Fruit fly (Drosophila melanogaster) whole organism, pupa: Measurements from ENCODE around the gene DIP-alpha.
A peak's percentile ranks its signal among the peaks of the same experiment; 100 is the strongest.

Source experiments
- CG12605 ChIP-seq: fragments of 200-800 bp; sonication (Bioruptor generic); IDR thresholded peaks from 2 replicates; pipeline ENCODE4 v1.3.6; 2022; ENCODE audit warnings: missing biosample characterization, missing genetic modification characterization
- CG14655 ChIP-seq: fragments of 200-800 bp; sonication (Bioruptor generic); optimal IDR thresholded peaks from 3 replicates; lab custom pipeline; 2017; ENCODE audit warnings: mild to moderate bottlenecking, missing biosample characterization, missing genetic modification reagents, missing genetic modification characterization
- CG17806 ChIP-seq: fragments of 200-800 bp; sonication (Bioruptor generic); optimal IDR thresholded peaks from 2 replicates; lab custom pipeline; 2018; ENCODE audit warnings: missing biosample characterization, mild to moderate bottlenecking, missing genetic modification characterization, moderate library complexity
- CG32121 ChIP-seq: fragments of 200-800 bp; sonication (Bioruptor generic); IDR thresholded peaks from 2 replicates; pipeline ENCODE4 v1.3.6; 2022; ENCODE audit warnings: missing biosample characterization, missing genetic modification characterization
- CG4496 ChIP-seq: fragments of 200-800 bp; sonication (Bioruptor generic); IDR thresholded peaks from 3 replicates; pipeline ENCODE4 v1.3.6; 2022; ENCODE audit warnings: missing biosample characterization, missing genetic modification characterization
- CG8159 ChIP-seq: fragments of 200-800 bp; sonication (Bioruptor generic); optimal IDR thresholded peaks from 3 replicates; lab custom pipeline; 2018; ENCODE audit warnings: missing biosample characterization, mild to moderate bottlenecking, missing genetic modification characterization, moderate library complexity
- CG8301 ChIP-seq: fragments of 200-800 bp; sonication (Bioruptor generic); optimal IDR thresholded peaks from 2 replicates; lab custom pipeline; 2018; ENCODE audit warnings: missing biosample characterization, mild to moderate bottlenecking, missing genetic modification characterization
- CG9948 ChIP-seq: fragments of 200-800 bp; sonication (Bioruptor generic); optimal IDR thresholded peaks from 2 replicates; lab custom pipeline; 2018; ENCODE audit warnings: missing biosample characterization, mild to moderate bottlenecking, missing genetic modification characterization, moderate library complexity
- D1 ChIP-seq: fragments of 200-800 bp; sonication (Bioruptor generic); optimal IDR thresholded peaks from 2 replicates; lab custom pipeline; 2018; ENCODE audit warnings: missing biosample characterization, mild to moderate bottlenecking, missing genetic modification characterization, moderate library complexity
- EcR ChIP-seq: fragments of 200-800 bp; sonication (Bioruptor generic); optimal IDR thresholded peaks from 3 replicates; lab custom pipeline; 2019; ENCODE audit warnings: missing biosample characterization, missing genetic modification characterization, mild to moderate bottlenecking, moderate library complexity, missing genetic modification reagents
- Ets98B ChIP-seq: fragments of 200-800 bp; sonication (Bioruptor generic); IDR thresholded peaks from 2 replicates; pipeline ENCODE4 v1.3.6; 2022; ENCODE audit warnings: missing biosample characterization, missing genetic modification characterization
- Pif1A ChIP-seq: fragments of 200-800 bp; sonication (Bioruptor generic); optimal IDR thresholded peaks from 3 replicates; lab custom pipeline; 2016; ENCODE audit warnings: missing biosample characterization, missing genetic modification characterization
- Snoo ChIP-seq: fragments of 200-800 bp; sonication (Bioruptor generic); optimal IDR thresholded peaks from 3 replicates; lab custom pipeline; 2017; ENCODE audit warnings: missing biosample characterization, mild to moderate bottlenecking, missing genetic modification characterization, inconsistent platforms
- fd96Ca ChIP-seq: fragments of 200-800 bp; sonication (Bioruptor generic); IDR thresholded peaks from 3 replicates; pipeline ENCODE4 v1.3.6; 2022; ENCODE audit warnings: missing biosample characterization, missing genetic modification characterization
- rn ChIP-seq: fragments of 200-800 bp; sonication (Bioruptor generic); IDR thresholded peaks from 2 replicates; pipeline ENCODE4 v1.3.6; 2022; ENCODE audit warnings: missing biosample characterization, missing genetic modification characterization

Gene DIP-alpha

DNA sequence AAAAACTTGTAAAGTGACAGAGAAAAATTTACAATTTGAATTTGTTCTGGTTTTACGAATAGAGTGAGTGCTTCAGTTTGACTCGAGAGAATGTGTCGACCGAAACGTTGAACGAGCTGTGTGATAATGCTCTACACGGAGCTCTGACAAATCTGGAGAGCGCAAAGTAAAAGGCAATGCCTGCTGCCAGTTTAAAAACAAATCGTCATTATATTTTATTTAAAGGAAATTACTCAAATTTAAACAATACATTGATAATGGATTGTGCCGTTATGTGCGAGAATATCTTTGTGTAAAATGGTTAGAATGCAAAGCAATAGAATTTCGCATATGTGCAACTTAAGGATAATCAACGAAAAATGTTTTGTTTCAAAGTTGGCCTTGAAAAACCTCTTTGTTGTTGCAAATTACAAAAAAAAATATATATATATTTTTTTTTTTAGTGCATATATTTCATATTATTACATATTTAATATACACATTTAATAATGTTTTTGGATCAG, 111.3 kb downstream of the DIP-alpha start, which contains the start of the genes CG16782 and CG10801:
TSS of gene CG16782 (minus strand) at position 101 of the 503 bp plus-strand sequence.
TSS of gene CG10801 (plus strand) at position 453 of the 503 bp plus-strand sequence.
- TF ChIP-seq fd96Ca (GFP tag; lab: Robert Waterston, UW) (no peak), CG32121 (GFP tag; lab: Robert Waterston, UW) (no peak), CG8301 (no peak), Snoo (tag; lab: Kevin White, UChicago) (no peak), CG8159 (tag; lab: Kevin White, UChicago) (no peak), CG17806 (no peak), CG9948 (tag; lab: Kevin White, UChicago) (no peak)

DNA sequence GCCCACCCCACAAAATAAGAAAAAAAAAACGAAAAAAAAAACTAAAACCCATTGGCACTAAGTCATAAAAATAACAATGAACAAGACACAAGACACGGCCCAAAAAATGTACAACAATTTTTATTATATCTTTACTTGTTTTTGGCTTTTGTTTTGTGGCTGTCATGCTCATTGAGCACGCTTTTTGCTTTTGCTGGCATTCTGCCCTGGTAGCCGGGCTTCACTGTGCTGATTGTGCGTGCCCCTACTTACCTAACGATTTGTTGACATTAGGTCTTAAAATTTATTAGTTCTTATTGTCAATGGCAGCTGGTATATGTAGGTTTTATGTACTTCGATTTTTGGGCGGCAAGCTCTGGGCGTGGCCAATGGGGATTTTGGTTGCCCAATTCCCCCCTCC, 113.0 kb downstream of the DIP-alpha start:
- no peak for TF ChIP-seq rn (GFP tag; lab: Robert Waterston, UW)
- TF ChIP-seq CG8301, result no peak
- TF ChIP-seq D1, result no peak
- TF ChIP-seq CG8159 (tag; lab: Kevin White, UChicago), result no peak
- TF ChIP-seq Ets98B, result no peak
- TF ChIP-seq Pif1A (GFP tag; lab: Kevin White, UChicago), result no peak
- TF ChIP-seq CG9948 (tag; lab: Kevin White, UChicago), result no peak
- no peak for TF ChIP-seq CG14655 (GFP tag; lab: Kevin White, UChicago)
- TF ChIP-seq, all 21 proteins: peak for 0

DNA sequence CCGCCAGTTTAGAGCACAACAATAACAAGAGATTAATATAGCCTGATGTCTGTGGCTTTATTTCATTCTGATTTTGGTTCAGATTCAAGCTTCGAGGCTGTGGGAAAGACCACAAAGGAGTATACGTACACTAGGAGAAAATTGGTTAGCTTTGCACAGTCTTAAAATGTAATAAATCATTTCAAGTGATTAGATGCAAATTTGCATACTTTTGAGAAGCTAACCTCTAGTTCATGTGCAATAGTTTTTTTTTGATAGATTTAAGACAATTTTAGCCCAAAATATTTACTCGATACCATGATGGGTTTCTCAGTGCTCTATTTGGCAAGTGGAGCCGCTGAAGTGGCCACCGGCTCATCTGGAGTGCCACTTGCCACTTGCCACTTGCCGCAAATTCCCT, 113.9 kb downstream of the DIP-alpha start:
- TF ChIP-seq CG4496 (GFP tag; lab: Robert Waterston, UW), result peak; percentile 49; the same call in 2 of the 3 replicates
- peak; percentile 29; the same call in 1 of the 2 replicates for TF ChIP-seq Ets98B
- no peak for TF ChIP-seq CG12605 (GFP tag; lab: Robert Waterston, UW)
- no peak for TF ChIP-seq fd96Ca (GFP tag; lab: Robert Waterston, UW)
- TF ChIP-seq CG17806, result no peak
- no peak for TF ChIP-seq rn (GFP tag; lab: Robert Waterston, UW)
- no peak for TF ChIP-seq D1
- no peak for TF ChIP-seq CG9948 (tag; lab: Kevin White, UChicago)
- TF ChIP-seq CG14655 (GFP tag; lab: Kevin White, UChicago), result peak; percentile 11
- peak; percentile 30; the same call in 1 of the 2 replicates for TF ChIP-seq CG32121 (GFP tag; lab: Robert Waterston, UW)
- TF ChIP-seq EcR, result no peak
